Worm (Caenorhabditis elegans): ENCODE data around the gene F10E7.9.

Gene F10E7.9

DNA sequence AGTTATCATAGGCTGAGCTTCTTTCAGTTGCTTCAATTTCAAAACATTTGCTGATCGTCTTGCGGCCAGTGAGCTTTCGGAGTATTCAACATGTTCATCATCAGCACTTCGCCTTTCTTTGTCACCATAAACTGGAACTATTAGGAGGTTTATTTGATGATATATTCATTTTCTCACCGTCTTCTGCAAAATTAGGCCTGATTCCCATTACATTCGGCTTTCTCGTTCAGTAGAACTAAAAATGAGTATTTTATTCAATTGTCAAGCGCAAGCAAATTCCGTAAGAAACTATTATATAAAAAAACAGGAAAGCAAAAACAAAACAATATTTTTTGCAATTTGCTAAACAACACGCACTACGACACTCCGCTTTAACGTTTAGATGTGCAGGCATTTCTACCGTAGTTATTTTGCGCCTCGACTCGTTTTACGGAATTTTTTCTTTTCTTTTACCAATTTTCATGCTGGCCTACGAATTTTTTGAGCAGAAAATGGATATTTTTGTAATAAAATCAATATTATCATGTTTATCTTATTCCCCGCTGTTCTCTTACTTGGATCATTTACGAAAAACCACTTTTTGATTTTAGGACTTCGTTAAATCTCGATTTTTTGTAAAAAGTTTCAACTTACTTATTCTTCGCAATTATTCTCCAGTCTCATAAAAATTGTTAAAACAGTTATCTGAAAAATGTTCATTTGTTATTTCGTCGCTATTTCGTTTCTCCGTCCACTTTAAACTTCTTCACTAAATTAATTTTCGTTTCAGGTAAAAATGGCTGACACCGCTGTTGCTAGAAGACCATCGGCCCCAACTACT, 4.9 kb downstream of the F10E7.9 start, which contains the start of the genes farl-11 and rpl-33 (continued):
- TF ChIP-seq F10E7.11 (tag; optimal IDR thresholded peaks at IDR 0.05) (no peak), attf-3 (GFP tag; conservative IDR thresholded peaks at IDR 0.05) (peak; percentile 99), snpc-3.4 (tag; optimal IDR thresholded peaks at IDR 0.05) (no peak), lin-40 (tag; optimal IDR thresholded peaks at IDR 0.05) (peak; percentile 25), lsy-27 (tag; optimal IDR thresholded peaks at IDR 0.05; ENCODE audit: borderline replicate concordance, insufficient read depth) (no peak), F55B11.4 (tag; optimal IDR thresholded peaks at IDR 0.05; ENCODE audit: borderline replicate concordance, insufficient read depth) (no peak), ekl-4 (GFP tag; IDR thresholded peaks at IDR 0.05) (no peak), ccch-3 (GFP tag; optimal IDR thresholded peaks at IDR 0.05) (no peak), hlh-12 (tag; optimal IDR thresholded peaks at IDR 0.05) (no peak), sdz-38 (tag; optimal IDR thresholded peaks at IDR 0.05) (no peak), mes-4 (tag; optimal IDR thresholded peaks at IDR 0.05) (no peak), pbrm-1 (GFP tag; IDR thresholded peaks at IDR 0.05) (0 out of 2 replicates have a peak, but pooled peaks have one; percentile 17), ztf-18 (tag; optimal IDR thresholded peaks at IDR 0.05) (peak; percentile 43), snpc-1.3 (tag; optimal IDR thresholded peaks at IDR 0.05; ENCODE audit: insufficient read depth) (peak; percentile 59), sea-2 (GFP tag; IDR thresholded peaks at IDR 0.05) (no peak), F33H1.4 (GFP tag; IDR thresholded peaks at IDR 0.05) (peak; percentile 57), tbx-9 (tag; optimal IDR thresholded peaks at IDR 0.05; ENCODE audit: borderline replicate concordance) (no peak), B0035.1 (tag; optimal IDR thresholded peaks at IDR 0.05) (no peak), fkh-3 (tag; optimal IDR thresholded peaks at IDR 0.05) (no peak), tlf-1 (GFP tag; optimal IDR thresholded peaks at IDR 0.05) (no peak), lsl-1 (GFP tag; optimal IDR thresholded peaks at IDR 0.05) (peak; percentile 73), ztf-28 (GFP tag; IDR thresholded peaks at IDR 0.05) (no peak), ceh-27 (GFP tag; optimal IDR thresholded peaks at IDR 0.05) (peak; percentile 25), mel-28 (tag; optimal IDR thresholded peaks at IDR 0.05; ENCODE audit: borderline replicate concordance) (no peak), ets-4 (GFP tag; optimal IDR thresholded peaks at IDR 0.05) (no peak), Y79H2A.3 (GFP tag; conservative IDR thresholded peaks at IDR 0.05) (no peak), pha-4 (tag; optimal IDR thresholded peaks at IDR 0.05) (peak; percentile 76), cebp-1 (GFP tag; IDR thresholded peaks at IDR 0.05) (no peak), cebp-1 (tag; optimal IDR thresholded peaks at IDR 0.05) (peak; percentile 43), lin-54 (GFP tag; optimal IDR thresholded peaks at IDR 0.05) (peak; percentile 31), ZK185.1 (tag; optimal IDR thresholded peaks at IDR 0.05; ENCODE audit: poor library complexity, severe bottlenecking) (peak; percentile 37), efl-1 (GFP tag; optimal IDR thresholded peaks at IDR 0.05) (peak; percentile 18), K12H6.12 (tag; optimal IDR thresholded peaks at IDR 0.05) (peak; percentile 56), nfyb-1 (GFP tag; IDR thresholded peaks at IDR 0.05) (no peak), lin-35 (GFP tag; optimal IDR thresholded peaks at IDR 0.05) (peak in 1 of 3 experiments; percentile 51), madf-10 (tag; optimal IDR thresholded peaks at IDR 0.05) (no peak)

DNA sequence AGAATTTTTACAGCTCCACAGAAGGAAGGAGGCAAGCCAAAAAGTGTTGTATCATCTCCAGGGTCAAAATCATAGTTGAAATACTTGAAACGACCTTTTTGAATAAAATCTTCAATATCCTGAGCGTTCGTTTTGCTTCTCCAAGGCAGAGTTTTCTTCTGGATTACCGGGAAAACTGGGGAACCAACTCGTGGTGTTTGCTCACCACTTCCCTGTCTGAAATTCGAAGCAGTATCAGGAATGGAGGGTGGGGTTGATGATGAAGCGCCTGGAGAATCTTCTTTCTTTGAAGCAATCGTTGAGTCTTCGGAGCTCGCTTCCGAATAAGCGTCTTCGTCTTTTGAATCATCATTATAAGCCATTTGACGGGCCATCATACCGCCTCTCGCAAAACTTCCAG, 6.7 kb downstream of the F10E7.9 start:
- TF ChIP-seq chd-7 (tag; optimal IDR thresholded peaks at IDR 0.05): no peak
- TF ChIP-seq lin-54 (GFP tag; optimal IDR thresholded peaks at IDR 0.05): no peak
- no peak for TF ChIP-seq F33H1.4 (GFP tag; IDR thresholded peaks at IDR 0.05)
- TF ChIP-seq ztf-3 (GFP tag; optimal IDR thresholded peaks at IDR 0.05): no peak
- TF ChIP-seq attf-5 (GFP tag; optimal IDR thresholded peaks at IDR 0.05): no peak
- TF ChIP-seq athp-1 (tag; optimal IDR thresholded peaks at IDR 0.05): no peak
- TF ChIP-seq ztf-6 (GFP tag; IDR thresholded peaks at IDR 0.05): no peak
- TF ChIP-seq nhr-179 (tag; optimal IDR thresholded peaks at IDR 0.05): no peak
- no peak for TF ChIP-seq akir-1 (GFP tag; optimal IDR thresholded peaks at IDR 0.05)
- TF ChIP-seq ceh-58 (GFP tag; IDR thresholded peaks at IDR 0.05): no peak
- TF ChIP-seq B0336.3 (GFP tag; IDR thresholded peaks at IDR 0.05): no peak
- no peak for TF ChIP-seq hlh-12 (tag; optimal IDR thresholded peaks at IDR 0.05)
- no peak for TF ChIP-seq F57C9.4 (tag; optimal IDR thresholded peaks at IDR 0.05)
- TF ChIP-seq F39B2.1 (GFP tag; IDR thresholded peaks at IDR 0.05): no peak
- TF ChIP-seq D2030.7 (GFP tag; IDR thresholded peaks at IDR 0.05): no peak

Data from whole organism, young adult.